Fruit fly (Drosophila melanogaster): ENCODE measurements around the gene Ptp61F.

Ptp61F gene

DNA sequence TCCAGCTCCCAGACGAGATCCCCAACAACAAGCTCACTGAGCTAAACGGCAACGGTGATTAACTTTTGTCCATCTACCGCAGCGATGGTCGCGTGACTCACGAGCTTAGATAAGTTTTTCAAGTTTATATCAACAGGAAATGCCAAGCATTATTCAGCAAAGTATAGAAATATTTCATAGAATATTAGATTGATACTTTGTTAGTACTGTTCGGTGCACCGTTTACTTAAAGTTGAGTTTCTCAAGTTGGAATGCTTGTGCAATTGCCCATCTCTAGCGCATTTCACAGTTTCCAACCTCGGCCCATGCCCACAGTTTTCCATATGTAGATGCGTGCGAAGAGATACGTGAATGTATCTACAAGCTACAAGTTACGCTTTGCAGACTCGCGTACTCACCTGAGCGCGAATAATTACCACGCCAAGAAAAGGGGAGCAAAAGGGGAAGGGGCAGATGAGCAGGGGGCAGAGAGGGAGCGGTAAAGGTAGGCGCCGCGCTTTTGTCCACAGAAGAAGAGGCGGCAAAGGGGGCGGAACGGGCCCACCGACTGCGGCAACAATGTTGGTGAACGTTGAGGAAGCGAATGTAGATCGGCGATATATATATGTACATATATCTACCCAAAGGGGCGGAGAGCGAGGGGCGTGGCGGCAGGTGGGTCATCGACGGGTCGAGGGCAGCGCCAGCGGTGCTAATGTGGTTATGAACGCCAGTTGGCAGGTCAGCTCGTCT, 98.9 kb downstream of the Ptp61F start (continued):
- TF ChIP-seq ase (GFP tag; IDR thresholded peaks at IDR 0.05), result no peak
- no peak for TF ChIP-seq Dfd (GFP tag; optimal IDR thresholded peaks at IDR 0.05)
- no peak for TF ChIP-seq crol (GFP tag; IDR thresholded peaks at IDR 0.05)
- TF ChIP-seq grn (GFP tag; optimal IDR thresholded peaks at IDR 0.05), result peak; percentile 15
- no peak for TF ChIP-seq pfk (GFP tag; optimal IDR thresholded peaks at IDR 0.05)
- no peak for TF ChIP-seq fd3F (GFP tag; optimal IDR thresholded peaks at IDR 0.05)
- TF ChIP-seq NK7.1 (GFP tag; optimal IDR thresholded peaks at IDR 0.05), result no peak
- no peak for TF ChIP-seq fd64A (GFP tag; optimal IDR thresholded peaks at IDR 0.05)
- no peak for TF ChIP-seq Meics (GFP tag; optimal IDR thresholded peaks at IDR 0.05)
- TF ChIP-seq her (GFP tag; optimal IDR thresholded peaks at IDR 0.05), result no peak
- TF ChIP-seq dm (GFP tag; optimal IDR thresholded peaks at IDR 0.05), result no peak
- TF ChIP-seq CG17912 (GFP tag; optimal IDR thresholded peaks at IDR 0.05), result no peak
- TF ChIP-seq CG1603 (tag; optimal IDR thresholded peaks at IDR 0.05), result peak; percentile 68
- TF ChIP-seq CG18619 (GFP tag; optimal IDR thresholded peaks at IDR 0.05), result peak; percentile 10
- peak; percentile 22 for TF ChIP-seq Sox100B (GFP tag; optimal IDR thresholded peaks at IDR 0.05)
- peak; percentile 70 for TF ChIP-seq Ptx1 (GFP tag; IDR thresholded peaks at IDR 0.05)
- no peak for TF ChIP-seq CG11085 (GFP tag; IDR thresholded peaks at IDR 0.05)
- peak; percentile 29 for TF ChIP-seq CG9437 (GFP tag; optimal IDR thresholded peaks at IDR 0.05)
- peak; percentile 4 for TF ChIP-seq gsb-n (tag; optimal IDR thresholded peaks at IDR 0.05)
- TF ChIP-seq CG10147 (GFP tag; optimal IDR thresholded peaks at IDR 0.05), result no peak
- no peak for TF ChIP-seq abd-A (tag; optimal IDR thresholded peaks at IDR 0.05)
- no peak for TF ChIP-seq fd102C (GFP tag; optimal IDR thresholded peaks at IDR 0.05)
- TF ChIP-seq emc (GFP tag; optimal IDR thresholded peaks at IDR 0.05), result no peak
- peak; percentile 46; the same call in 1 of the 3 replicates for TF ChIP-seq Optix (GFP tag; IDR thresholded peaks at IDR 0.05)
- TF ChIP-seq ems (GFP tag; optimal IDR thresholded peaks at IDR 0.05), result no peak
- TF ChIP-seq dan (GFP tag; IDR thresholded peaks at IDR 0.05), result no peak
- TF ChIP-seq CG2116 (GFP tag; optimal IDR thresholded peaks at IDR 0.05), result no peak
- TF ChIP-seq Dek (tag; optimal IDR thresholded peaks at IDR 0.05), result no peak
- TF ChIP-seq zen (tag; optimal IDR thresholded peaks at IDR 0.05), result no peak
- peak; percentile 68 for TF ChIP-seq Oli (tag; optimal IDR thresholded peaks at IDR 0.05)
- TF ChIP-seq scrt (GFP tag; optimal IDR thresholded peaks at IDR 0.05), result no peak
- TF ChIP-seq danr (GFP tag; IDR thresholded peaks at IDR 0.05), result no peak
- no peak for TF ChIP-seq HHEX (GFP tag; optimal IDR thresholded peaks at IDR 0.05)
- TF ChIP-seq NFAT (GFP tag; IDR thresholded peaks at IDR 0.05), result no peak
- TF ChIP-seq CG7745 (tag; optimal IDR thresholded peaks at IDR 0.05), result no peak
- TF ChIP-seq ato (GFP tag; IDR thresholded peaks at IDR 0.05; ENCODE audit: partially characterized antibody), result no peak
- TF ChIP-seq Opbp (GFP tag; IDR thresholded peaks at IDR 0.05; ENCODE audit: partially characterized antibody), result no peak
- TF ChIP-seq CG34224 (GFP tag; IDR thresholded peaks at IDR 0.05; ENCODE audit: partially characterized antibody), result peak; percentile 52; the same call in 2 of the 3 replicates
- no peak for TF ChIP-seq CG4404 (GFP tag; IDR thresholded peaks at IDR 0.05)
- TF ChIP-seq tx (GFP tag; optimal IDR thresholded peaks at IDR 0.05), result peak; percentile 1
- TF ChIP-seq Camta (GFP tag; optimal IDR thresholded peaks at IDR 0.05), result peak; percentile 46
- TF ChIP-seq CG1647 (GFP tag; optimal IDR thresholded peaks at IDR 0.05), result peak; percentile 50
- TF ChIP-seq CG6683 (GFP tag; optimal IDR thresholded peaks at IDR 0.05), result no peak
- peak; percentile 65 for TF ChIP-seq gem (tag; optimal IDR thresholded peaks at IDR 0.05)
- TF ChIP-seq lov (optimal IDR thresholded peaks at IDR 0.05), result no peak
- no peak for TF ChIP-seq lov (GFP tag; IDR thresholded peaks at IDR 0.05)
- peak; percentile 52 for TF ChIP-seq nmo (GFP tag; optimal IDR thresholded peaks at IDR 0.05)
- no peak for TF ChIP-seq Trl (optimal IDR thresholded peaks at IDR 0.05)
- TF ChIP-seq Trl (GFP tag; optimal IDR thresholded peaks at IDR 0.05), result peak; percentile 30
- no peak for TF ChIP-seq CG5245 (GFP tag; optimal IDR thresholded peaks at IDR 0.05)

Measured in whole organism, embryonic.